Worm (Caenorhabditis elegans): Measurements from ENCODE around the gene dpy-27.

DNA sequence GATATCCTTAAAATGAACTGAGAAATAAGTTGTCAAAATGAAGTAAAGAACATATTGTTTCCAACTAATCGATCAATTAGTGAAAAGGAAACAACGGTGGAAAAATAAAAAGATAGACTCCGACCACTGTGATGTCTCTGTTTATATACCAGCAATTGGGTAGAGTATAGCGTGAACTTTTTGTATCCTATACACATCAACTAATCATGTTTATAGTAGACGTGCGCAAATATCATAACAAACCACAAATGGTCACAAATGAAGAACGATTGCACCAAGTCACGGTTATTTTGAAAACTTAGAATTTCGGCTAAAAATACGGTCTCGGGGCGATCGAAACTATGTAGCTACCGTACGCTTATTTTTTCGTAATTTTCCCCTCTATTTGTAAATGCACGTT is 20.2 kb upstream of the dpy-27 start, which contains the start of gene cyp-25A3:
- TF ChIP-seq ztf-29 (GFP tag; IDR thresholded peaks at IDR 0.05): no peak
- TF ChIP-seq med-1 (GFP tag; optimal IDR thresholded peaks at IDR 0.05; ENCODE audit: insufficient read depth): no peak
- no peak for TF ChIP-seq ref-1 (GFP tag; conservative IDR thresholded peaks at IDR 0.05)
- TF ChIP-seq cog-1 (tag; optimal IDR thresholded peaks at IDR 0.05): no peak
- TF ChIP-seq flt-1 (GFP tag; IDR thresholded peaks at IDR 0.05): no peak
- no peak for TF ChIP-seq ztf-23 (GFP tag; IDR thresholded peaks at IDR 0.05)
- TF ChIP-seq klf-2 (GFP tag; conservative IDR thresholded peaks at IDR 0.05): no peak
- TF ChIP-seq tab-1 (GFP tag; IDR thresholded peaks at IDR 0.05): no peak
- TF ChIP-seq T22C8.4 (GFP tag; IDR thresholded peaks at IDR 0.05): no peak

Data from whole organism, midembryonic.